Worm (Caenorhabditis elegans): Measurements from ENCODE around the gene pnn-1.

Gene pnn-1

ce11 chrV:12937098-12937497 lies 33.8 kb upstream of the pnn-1 start, which contains the start of gene T16G1.6:
T16G1.6 (minus strand) TSS chrV:12937174.
- TF ChIP-seq fkh-6 (tag; optimal IDR thresholded peaks at IDR 0.05) (no peak), pha-4 (tag; optimal IDR thresholded peaks at IDR 0.05) (no peak), ref-2 (tag; optimal IDR thresholded peaks at IDR 0.05) (no peak)

DNA sequence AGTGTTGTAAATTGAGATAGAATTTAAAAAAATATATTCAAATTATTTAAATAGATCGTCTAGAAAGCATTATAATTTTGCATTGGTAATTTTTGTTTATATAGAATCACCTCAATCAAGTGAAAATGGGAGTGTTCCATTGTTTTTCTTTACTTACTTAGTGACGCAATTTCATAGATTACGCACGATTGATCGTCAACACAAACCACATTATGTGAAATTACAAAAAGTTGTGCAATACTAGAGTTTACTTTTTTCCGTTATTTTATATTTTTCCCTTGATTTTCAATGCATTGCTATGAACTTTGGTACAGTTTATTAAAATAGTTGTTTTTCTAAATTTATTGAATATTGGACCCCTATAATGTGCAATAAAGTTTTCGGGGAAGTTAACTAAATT lies 31.5 kb upstream of the pnn-1 start, which contains the start of gene T16G1.5:
T16G1.5 (minus strand) TSS at position 119 of the 400 bp plus-strand sequence.
- TF ChIP-seq ets-4 (tag; optimal IDR thresholded peaks at IDR 0.05) = no peak
- no peak for TF ChIP-seq ceh-14 (tag; optimal IDR thresholded peaks at IDR 0.05)
- no peak for TF ChIP-seq nfya-1 (tag; optimal IDR thresholded peaks at IDR 0.05)
- TF ChIP-seq T23F11.4 (GFP tag; optimal IDR thresholded peaks at IDR 0.05) = no peak

DNA sequence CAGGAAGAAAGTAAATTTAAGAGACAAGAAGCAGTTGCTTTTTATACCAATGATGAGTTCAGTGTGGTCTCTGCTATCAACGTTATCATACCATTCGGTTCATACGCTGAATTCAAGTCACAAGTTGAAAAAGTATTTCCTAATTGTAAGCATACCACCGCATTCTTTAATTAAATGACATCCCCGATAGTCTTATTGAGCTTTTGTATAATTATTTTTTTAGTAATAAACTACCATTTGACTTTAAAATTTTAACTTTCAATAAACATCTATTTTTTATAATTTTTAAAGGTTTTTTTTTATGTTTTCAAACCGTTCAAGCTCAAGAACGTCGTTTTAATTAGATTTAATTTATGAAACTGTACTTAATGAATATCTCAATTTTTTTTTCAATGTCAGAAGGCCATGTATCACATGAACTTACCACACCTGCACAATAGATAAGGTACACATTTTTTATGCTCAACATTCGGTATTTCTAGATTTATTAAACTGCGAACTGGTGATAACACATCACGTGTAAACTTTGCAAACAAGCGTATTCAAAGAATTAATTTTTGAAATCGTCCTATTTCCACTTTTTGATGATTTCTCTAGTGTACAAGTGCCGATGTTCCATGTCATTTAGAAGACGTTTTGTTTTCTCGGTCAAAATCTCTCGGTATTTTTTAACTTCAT lies 29.0 kb upstream of the pnn-1 start, which contains the start of gene T16G1.4:
T16G1.4 (minus strand) TSS at position 51 of the 678 bp plus-strand sequence.
- TF ChIP-seq sox-4 (tag; optimal IDR thresholded peaks at IDR 0.05) (no peak), ceh-45 (GFP tag; IDR thresholded peaks at IDR 0.05) (no peak), nfya-1 (tag; optimal IDR thresholded peaks at IDR 0.05) (no peak), hlh-8 (tag; optimal IDR thresholded peaks at IDR 0.05) (no peak), C38D4.7 (GFP tag; optimal IDR thresholded peaks at IDR 0.05) (no peak), pha-4 (tag; optimal IDR thresholded peaks at IDR 0.05) (no peak), ama-1 (optimal IDR thresholded peaks at IDR 0.05) (no peak), zip-5 (tag; optimal IDR thresholded peaks at IDR 0.05) (no peak), unc-55 (GFP tag; optimal IDR thresholded peaks at IDR 0.05) (no peak), ceh-48 (tag; optimal IDR thresholded peaks at IDR 0.05) (no peak), dmd-4 (tag; optimal IDR thresholded peaks at IDR 0.05; ENCODE audit: borderline replicate concordance) (no peak), unc-86 (tag; optimal IDR thresholded peaks at IDR 0.05) (no peak), pag-3 (tag; optimal IDR thresholded peaks at IDR 0.05; ENCODE audit: borderline replicate concordance) (no peak), ceh-19 (GFP tag; optimal IDR thresholded peaks at IDR 0.05) (no peak)

DNA sequence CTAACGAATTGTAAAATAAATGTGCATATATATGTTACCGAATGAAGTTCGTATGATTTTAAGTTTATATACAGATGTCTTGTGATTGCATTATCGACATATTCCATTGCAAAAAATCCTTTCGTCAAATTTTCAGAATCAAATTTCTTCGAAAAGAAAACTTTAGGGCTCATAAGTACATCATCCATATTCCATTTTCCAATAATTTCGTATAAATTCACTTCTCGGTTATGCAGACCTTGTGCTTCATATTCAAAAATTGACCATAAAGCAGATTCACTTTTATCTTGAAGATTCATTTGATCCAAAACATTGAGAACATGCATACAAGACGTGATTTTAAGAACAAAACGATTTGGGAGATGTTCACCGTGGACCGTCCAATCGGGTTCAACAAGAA lies 27.5 kb upstream of the pnn-1 start:
- TF ChIP-seq F13H6.1 (tag; optimal IDR thresholded peaks at IDR 0.05) = no peak
- no peak for TF ChIP-seq ttx-3 (tag; optimal IDR thresholded peaks at IDR 0.05)
- TF ChIP-seq ceh-9 (tag; optimal IDR thresholded peaks at IDR 0.05) = no peak
- TF ChIP-seq pha-2 (tag; optimal IDR thresholded peaks at IDR 0.05) = no peak
- no peak for TF ChIP-seq hlh-13 (GFP tag; optimal IDR thresholded peaks at IDR 0.05)
- no peak for TF ChIP-seq dve-1 (tag; optimal IDR thresholded peaks at IDR 0.05)
- no peak for TF ChIP-seq ceh-18 (tag; optimal IDR thresholded peaks at IDR 0.05)
- no peak for TF ChIP-seq nhr-11 (tag; optimal IDR thresholded peaks at IDR 0.05)
- TF ChIP-seq hlh-6 (tag; optimal IDR thresholded peaks at IDR 0.05) = no peak
- TF ChIP-seq ceh-2 (tag; optimal IDR thresholded peaks at IDR 0.05) = no peak
- no peak for TF ChIP-seq pha-4 (tag; optimal IDR thresholded peaks at IDR 0.05)
- TF ChIP-seq ceh-14 (tag; optimal IDR thresholded peaks at IDR 0.05) = no peak
- TF ChIP-seq ceh-30 (tag; optimal IDR thresholded peaks at IDR 0.05) = no peak
- no peak for TF ChIP-seq elt-4 (tag; optimal IDR thresholded peaks at IDR 0.05)
- no peak for TF ChIP-seq Y22D7AL.16 (tag; optimal IDR thresholded peaks at IDR 0.05)
- no peak for TF ChIP-seq fkh-10 (GFP tag; optimal IDR thresholded peaks at IDR 0.05)

ce11 chrV:12944229-12944628 lies 26.7 kb upstream of the pnn-1 start, which contains the start of gene T16G1.3:
T16G1.3 (minus strand) TSS chrV:12944329.
- TF ChIP-seq F13H6.1 (tag; optimal IDR thresholded peaks at IDR 0.05) (no peak), hlh-6 (tag; optimal IDR thresholded peaks at IDR 0.05) (no peak), pag-3 (tag; optimal IDR thresholded peaks at IDR 0.05; ENCODE audit: borderline replicate concordance) (no peak), unc-3 (GFP tag; conservative IDR thresholded peaks at IDR 0.05) (no peak), unc-3 (tag; optimal IDR thresholded peaks at IDR 0.05) (no peak), sox-4 (tag; optimal IDR thresholded peaks at IDR 0.05) (no peak), C08G9.2 (tag; optimal IDR thresholded peaks at IDR 0.05) (no peak), fkh-10 (GFP tag; optimal IDR thresholded peaks at IDR 0.05) (no peak), ama-1 (optimal IDR thresholded peaks at IDR 0.05) (no peak)
